Worm (Caenorhabditis elegans): Measurements from ENCODE around the gene pisy-1.

pisy-1 gene

ce11 chrII:12692694-12693093 is 45.4 kb downstream of the pisy-1 start:
- TF ChIP-seq attf-6 (GFP tag; IDR thresholded peaks at IDR 0.05) (no peak), nhr-27 (tag; optimal IDR thresholded peaks at IDR 0.05) (no peak), F23B12.7 (tag; optimal IDR thresholded peaks at IDR 0.05; ENCODE audit: insufficient read depth) (no peak), hlh-12 (tag; optimal IDR thresholded peaks at IDR 0.05) (no peak), ZK185.1 (tag; optimal IDR thresholded peaks at IDR 0.05; ENCODE audit: poor library complexity, severe bottlenecking) (no peak), tbp1 (GFP tag; optimal IDR thresholded peaks at IDR 0.05) (no peak)

- TF ChIP-seq nhr-80 (tag; optimal IDR thresholded peaks at IDR 0.05) (peak; percentile 26), lin-54 (GFP tag; optimal IDR thresholded peaks at IDR 0.05) (no peak), pbrm-1 (GFP tag; IDR thresholded peaks at IDR 0.05) (no peak), T07F8.4 (tag; optimal IDR thresholded peaks at IDR 0.05) (no peak), akir-1 (GFP tag; optimal IDR thresholded peaks at IDR 0.05) (no peak), aptf-2 (GFP tag; conservative IDR thresholded peaks at IDR 0.05) (no peak), pha-4 (tag; optimal IDR thresholded peaks at IDR 0.05) (no peak), dox-1 (GFP tag; IDR thresholded peaks at IDR 0.05) (no peak), bed-2 (GFP tag; IDR thresholded peaks at IDR 0.05) (no peak), F57C9.4 (tag; optimal IDR thresholded peaks at IDR 0.05) (no peak), hmg-1.2 (GFP tag; IDR thresholded peaks at IDR 0.05) (no peak), egl-44 (GFP tag; IDR thresholded peaks at IDR 0.05) (no peak), attf-5 (GFP tag; optimal IDR thresholded peaks at IDR 0.05) (peak; percentile 26), ceh-79 (tag; optimal IDR thresholded peaks at IDR 0.05) (no peak), hmg-20 (GFP tag; IDR thresholded peaks at IDR 0.05) (no peak), cebp-1 (GFP tag; IDR thresholded peaks at IDR 0.05) (no peak), cebp-1 (tag; optimal IDR thresholded peaks at IDR 0.05) (peak; percentile 12), repo-1 (tag; optimal IDR thresholded peaks at IDR 0.05) (no peak), F23B12.7 (tag; optimal IDR thresholded peaks at IDR 0.05; ENCODE audit: insufficient read depth) (no peak)
Observed at ce11 chrII:12691351-12691750, 46.8 kb downstream of the pisy-1 start.

ce11 chrII:12690905-12691304 is 47.2 kb downstream of the pisy-1 start:
- TF ChIP-seq ets-4 (GFP tag; optimal IDR thresholded peaks at IDR 0.05) (no peak), F10E7.11 (tag; optimal IDR thresholded peaks at IDR 0.05) (no peak), die-1 (tag; optimal IDR thresholded peaks at IDR 0.05) (no peak), hlh-12 (tag; optimal IDR thresholded peaks at IDR 0.05) (no peak)

ce11 chrII:12689333-12689732 is 48.8 kb downstream of the pisy-1 start:
- TF ChIP-seq lir-1 (GFP tag; conservative IDR thresholded peaks at IDR 0.05) (no peak), sea-2 (GFP tag; IDR thresholded peaks at IDR 0.05) (no peak), F57A8.1 (GFP tag; optimal IDR thresholded peaks at IDR 0.05) (no peak), Y53G8AR.9 (GFP tag; conservative IDR thresholded peaks at IDR 0.05) (no peak), F37B4.10 (GFP tag; IDR thresholded peaks at IDR 0.05) (no peak), ets-4 (GFP tag; optimal IDR thresholded peaks at IDR 0.05) (no peak), attf-5 (GFP tag; optimal IDR thresholded peaks at IDR 0.05) (no peak), ceh-40 (GFP tag; IDR thresholded peaks at IDR 0.05) (no peak), atf-7 (tag; optimal IDR thresholded peaks at IDR 0.05) (no peak), repo-1 (tag; optimal IDR thresholded peaks at IDR 0.05) (no peak), egl-44 (GFP tag; IDR thresholded peaks at IDR 0.05) (no peak), tbx-9 (tag; optimal IDR thresholded peaks at IDR 0.05; ENCODE audit: borderline replicate concordance) (no peak), C17E4.6 (GFP tag; IDR thresholded peaks at IDR 0.05) (no peak), snpc-3.4 (tag; optimal IDR thresholded peaks at IDR 0.05) (no peak), snpc-4 (GFP tag; optimal IDR thresholded peaks at IDR 0.05) (no peak), snpc-4 (tag; optimal IDR thresholded peaks at IDR 0.05) (no peak), ccch-3 (GFP tag; optimal IDR thresholded peaks at IDR 0.05) (no peak), mel-28 (tag; optimal IDR thresholded peaks at IDR 0.05; ENCODE audit: borderline replicate concordance) (no peak)

All from whole organism, young adult.